Worm (Caenorhabditis elegans): ENCODE results near the gene mog-5.

- TF ChIP-seq zag-1 (tag; optimal IDR thresholded peaks at IDR 0.05) (no peak), nhr-12 (tag; optimal IDR thresholded peaks at IDR 0.05) (no peak), ZK546.5 (tag; optimal IDR thresholded peaks at IDR 0.05) (no peak), mdl-1 (tag; optimal IDR thresholded peaks at IDR 0.05) (no peak), aly-2 (tag; optimal IDR thresholded peaks at IDR 0.05) (no peak)
These were observed 13.1 kb downstream of the mog-5 start, which contains the start of the genes EEED8.13 and EEED8.18 for ce11 chrII:5412467-5412866.
